Fruit fly (Drosophila melanogaster): Measurements from ENCODE around the gene Odj.

Odj gene

dm6 chr3R:17809014-17809413 is at the start of gene Odj:
Odj (minus strand) TSS chr3R:17809222.
- TF ChIP-seq noc (tag; optimal IDR thresholded peaks at IDR 0.05), result no peak

dm6 chr3R:17849178-17849577 is 40.2 kb upstream of the Odj start:
- TF ChIP-seq noc (tag; optimal IDR thresholded peaks at IDR 0.05), result no peak

- TF ChIP-seq noc (tag; optimal IDR thresholded peaks at IDR 0.05), result no peak
Measured at dm6 chr3R:17846966-17847365, 37.9 kb upstream of the Odj start.

- TF ChIP-seq noc (tag; optimal IDR thresholded peaks at IDR 0.05), result no peak
Measured at dm6 chr3R:17830528-17830927, 21.5 kb upstream of the Odj start.

dm6 chr3R:17828653-17829052 is 19.6 kb upstream of the Odj start:
- TF ChIP-seq noc (tag; optimal IDR thresholded peaks at IDR 0.05), result no peak

dm6 chr3R:17827038-17827616 is 18.1 kb upstream of the Odj start:
- no peak for TF ChIP-seq noc (tag; optimal IDR thresholded peaks at IDR 0.05)

dm6 chr3R:17825806-17826583 is 17.0 kb upstream of the Odj start:
- TF ChIP-seq noc (tag; optimal IDR thresholded peaks at IDR 0.05), result no peak

- TF ChIP-seq noc (tag; optimal IDR thresholded peaks at IDR 0.05), result no peak
Measured at dm6 chr3R:17821744-17822143, 12.7 kb upstream of the Odj start.

- no peak for TF ChIP-seq noc (tag; optimal IDR thresholded peaks at IDR 0.05)
Measured at dm6 chr3R:17818803-17819202, 9.8 kb upstream of the Odj start.

- TF ChIP-seq noc (tag; optimal IDR thresholded peaks at IDR 0.05), result no peak
Measured at dm6 chr3R:17814191-17814923, 5.3 kb upstream of the Odj start.

dm6 chr3R:17812477-17812876 is 3.5 kb upstream of the Odj start:
- no peak for TF ChIP-seq noc (tag; optimal IDR thresholded peaks at IDR 0.05)

dm6 chr3R:17811707-17812099 is 2.7 kb upstream of the Odj start:
- TF ChIP-seq noc (tag; optimal IDR thresholded peaks at IDR 0.05), result no peak

dm6 chr3R:17810951-17811706 is 2.1 kb upstream of the Odj start, which contains the start of the genes Alg1 and tinc:
Alg1 (minus strand) TSS chr3R:17811134.
tinc (plus strand) TSS chr3R:17811541.
- TF ChIP-seq noc (tag; optimal IDR thresholded peaks at IDR 0.05), result peak; percentile 74

dm6 chr3R:17807035-17807606 is 1.9 kb downstream of the Odj start, which contains the start of gene CG17801:
CG17801 (minus strand) TSS chr3R:17807085.
- TF ChIP-seq noc (tag; optimal IDR thresholded peaks at IDR 0.05), result no peak

dm6 chr3R:17805092-17805491 is 3.9 kb downstream of the Odj start, which contains the start of gene Nnk:
Nnk (minus strand) TSS chr3R:17805249.
- TF ChIP-seq noc (tag; optimal IDR thresholded peaks at IDR 0.05), result no peak

dm6 chr3R:17803025-17803424 is 6.0 kb downstream of the Odj start, which contains the start of gene CG17806:
CG17806 (minus strand) TSS chr3R:17803260.
- no peak for TF ChIP-seq noc (tag; optimal IDR thresholded peaks at IDR 0.05)

Measured in whole organism, larva.